Worm (Caenorhabditis elegans): ENCODE data around the gene aat-3.

- TF ChIP-seq skn-1 (tag; optimal IDR thresholded peaks at IDR 0.05) (no peak), nhr-76 (tag; optimal IDR thresholded peaks at IDR 0.05) (no peak), zag-1 (tag; optimal IDR thresholded peaks at IDR 0.05) (no peak), blmp-1 (tag; optimal IDR thresholded peaks at IDR 0.05) (no peak), ztf-11 (tag; optimal IDR thresholded peaks at IDR 0.05) (no peak), elt-3 (tag; optimal IDR thresholded peaks at IDR 0.05) (no peak), aha-1 (tag; optimal IDR thresholded peaks at IDR 0.05) (no peak), ama-1 (optimal IDR thresholded peaks at IDR 0.05) (no peak), nhr-11 (tag; optimal IDR thresholded peaks at IDR 0.05) (no peak), rnt-1 (tag; optimal IDR thresholded peaks at IDR 0.05) (no peak), lir-3 (tag; optimal IDR thresholded peaks at IDR 0.05; ENCODE audit: poor library complexity) (no peak), sox-4 (tag; optimal IDR thresholded peaks at IDR 0.05) (no peak), nhr-237 (tag; optimal IDR thresholded peaks at IDR 0.05) (no peak), ztf-4 (tag; optimal IDR thresholded peaks at IDR 0.05) (no peak)
These were observed 19.7 kb upstream of the aat-3 start, which contains the start of gene tbc-12 for ce11 chrX:2532357-2532756.
